Fruit fly (Drosophila melanogaster): ENCODE measurements around the gene rdgA.

Gene rdgA

DNA sequence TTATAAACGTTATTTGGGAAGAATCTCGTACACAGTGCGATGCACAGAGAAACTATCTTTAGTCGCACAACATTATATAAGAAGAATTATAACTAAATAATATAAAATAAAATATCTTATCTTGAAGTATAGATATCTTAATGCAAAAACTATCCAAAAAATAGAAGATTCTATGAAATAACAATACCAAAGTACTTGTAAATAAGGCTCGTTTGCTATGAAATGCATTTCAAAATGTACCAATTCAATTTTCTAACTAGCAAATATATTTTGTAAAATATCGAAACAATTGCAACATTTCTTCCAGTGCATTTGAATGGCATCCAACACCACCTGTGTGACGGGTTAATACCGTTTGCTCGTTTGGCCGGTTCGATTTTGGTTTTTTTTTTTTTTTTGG is 40.6 kb upstream of the rdgA start:
- TF ChIP-seq toe (GFP tag; optimal IDR thresholded peaks at IDR 0.05) (no peak), CG14711 (tag; optimal IDR thresholded peaks at IDR 0.05) (no peak), CG7045 (GFP tag; optimal IDR thresholded peaks at IDR 0.05) (no peak), Crg-1 (GFP tag; optimal IDR thresholded peaks at IDR 0.05) (no peak), ovo (GFP tag; optimal IDR thresholded peaks at IDR 0.05) (no peak), kay (GFP tag; ENCODE audit: borderline replicate concordance) (no peak), bab1 (GFP tag; optimal IDR thresholded peaks at IDR 0.05) (no peak), Hr96 (GFP tag; optimal IDR thresholded peaks at IDR 0.05) (no peak), CG7101 (tag; optimal IDR thresholded peaks at IDR 0.05) (no peak), cic (GFP tag; optimal IDR thresholded peaks at IDR 0.05) (no peak), CG1620 (GFP tag; optimal IDR thresholded peaks at IDR 0.05) (no peak), CG33017 (tag; optimal IDR thresholded peaks at IDR 0.05) (no peak), Clk (GFP tag; optimal IDR thresholded peaks at IDR 0.05) (no peak), CG12768 (GFP tag; optimal IDR thresholded peaks at IDR 0.05) (no peak), CG5204 (GFP tag; optimal IDR thresholded peaks at IDR 0.05) (no peak), cnc (optimal IDR thresholded peaks at IDR 0.05) (no peak), tj (GFP tag; optimal IDR thresholded peaks at IDR 0.05) (no peak), CG11617 (GFP tag; optimal IDR thresholded peaks at IDR 0.05) (no peak)

DNA sequence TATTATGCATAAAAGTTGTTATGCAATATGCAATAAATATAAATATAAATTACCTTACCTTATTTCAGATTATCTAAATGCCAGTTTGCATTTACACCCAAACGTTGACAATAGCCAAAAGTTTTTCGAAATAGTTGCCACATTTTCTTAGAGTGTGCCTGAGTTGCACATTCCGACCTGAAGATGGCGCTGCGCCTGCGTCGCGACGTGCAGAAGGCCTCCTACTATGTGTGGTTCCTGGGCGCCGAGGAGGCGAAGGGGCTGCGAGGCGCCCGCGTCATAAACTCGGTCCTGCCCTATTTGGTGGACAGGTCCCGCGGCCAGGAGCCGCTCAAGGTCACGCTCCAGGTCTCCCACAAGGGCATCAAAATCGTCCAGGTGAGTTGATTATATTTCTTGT is 39.4 kb upstream of the rdgA start:
- TF ChIP-seq ovo (GFP tag; optimal IDR thresholded peaks at IDR 0.05): no peak
- TF ChIP-seq cic (GFP tag; optimal IDR thresholded peaks at IDR 0.05): no peak
- TF ChIP-seq kay (GFP tag; ENCODE audit: borderline replicate concordance): no peak
- TF ChIP-seq CG11617 (GFP tag; optimal IDR thresholded peaks at IDR 0.05): no peak

DNA sequence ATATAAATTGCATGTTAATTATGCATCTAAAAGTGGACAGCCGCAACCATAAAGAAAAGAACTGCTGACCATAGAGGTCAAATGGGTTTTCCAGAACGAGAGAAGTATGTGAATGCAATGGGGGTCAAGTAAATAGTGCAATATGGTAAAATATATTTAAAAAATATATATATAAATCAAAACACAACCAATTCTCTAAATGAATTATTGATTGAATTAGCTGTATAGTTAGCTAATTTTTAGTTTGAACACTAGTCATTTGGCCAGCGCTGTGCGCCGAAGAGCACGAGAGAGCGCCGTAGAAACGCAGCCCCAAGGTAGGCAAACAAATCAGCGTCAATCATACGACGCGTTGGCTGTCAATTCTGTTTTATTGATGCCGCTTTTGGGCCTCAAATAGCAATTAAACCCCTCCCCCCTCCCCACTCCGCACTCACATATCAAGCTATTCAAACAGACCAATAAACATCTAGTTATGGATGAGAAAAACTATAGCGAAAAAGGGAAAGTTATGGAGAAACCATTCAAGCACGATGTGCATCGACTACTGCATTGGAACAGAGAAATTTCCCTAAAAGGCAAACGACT is 27.8 kb upstream of the rdgA start:
- TF ChIP-seq cic (GFP tag; optimal IDR thresholded peaks at IDR 0.05) (no peak), CG7101 (tag; optimal IDR thresholded peaks at IDR 0.05) (peak; percentile 80), CG5204 (GFP tag; optimal IDR thresholded peaks at IDR 0.05) (no peak), toe (GFP tag; optimal IDR thresholded peaks at IDR 0.05) (no peak), tj (GFP tag; optimal IDR thresholded peaks at IDR 0.05) (peak; percentile 2), Crg-1 (GFP tag; optimal IDR thresholded peaks at IDR 0.05) (no peak), bab1 (GFP tag; optimal IDR thresholded peaks at IDR 0.05) (peak; percentile 74), Hr96 (GFP tag; optimal IDR thresholded peaks at IDR 0.05) (no peak), kay (GFP tag; ENCODE audit: borderline replicate concordance) (no peak), CG11617 (GFP tag; optimal IDR thresholded peaks at IDR 0.05) (peak; percentile 30), pad (GFP tag; optimal IDR thresholded peaks at IDR 0.05) (peak; percentile 17), Clk (GFP tag; optimal IDR thresholded peaks at IDR 0.05) (no peak), cnc (optimal IDR thresholded peaks at IDR 0.05) (no peak), CG33017 (tag; optimal IDR thresholded peaks at IDR 0.05) (peak; percentile 79), ovo (GFP tag; optimal IDR thresholded peaks at IDR 0.05) (no peak), CG1620 (GFP tag; optimal IDR thresholded peaks at IDR 0.05) (no peak), CG7045 (GFP tag; optimal IDR thresholded peaks at IDR 0.05) (peak; percentile 12), CG12768 (GFP tag; optimal IDR thresholded peaks at IDR 0.05) (peak; percentile 30), CG14711 (tag; optimal IDR thresholded peaks at IDR 0.05) (peak; percentile 71), Mnt (GFP tag; optimal IDR thresholded peaks at IDR 0.05) (peak; percentile 8)

DNA sequence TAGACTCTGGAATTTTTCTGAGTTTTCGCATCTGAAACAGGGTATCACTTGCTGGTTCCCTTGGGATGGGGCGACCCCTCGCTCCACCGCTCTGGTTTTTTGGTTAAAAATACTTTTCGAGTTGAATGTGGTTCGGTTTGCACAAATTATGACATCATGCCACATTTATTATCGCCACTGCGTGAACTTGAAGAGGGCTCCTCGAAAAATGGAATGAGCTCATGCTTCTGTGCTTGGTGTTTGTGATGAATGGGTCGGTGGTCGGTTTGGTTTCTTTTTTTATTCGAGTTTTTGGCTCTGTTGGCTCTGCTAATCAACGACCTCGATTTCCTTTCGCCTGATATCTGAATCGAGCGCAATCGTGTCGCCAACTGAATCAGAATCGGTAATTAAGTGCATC is 25.1 kb upstream of the rdgA start:
- no peak for TF ChIP-seq Mnt (GFP tag; optimal IDR thresholded peaks at IDR 0.05)
- TF ChIP-seq CG12768 (GFP tag; optimal IDR thresholded peaks at IDR 0.05): no peak
- no peak for TF ChIP-seq CG14711 (tag; optimal IDR thresholded peaks at IDR 0.05)
- TF ChIP-seq CG7101 (tag; optimal IDR thresholded peaks at IDR 0.05): no peak
- no peak for TF ChIP-seq bab1 (GFP tag; optimal IDR thresholded peaks at IDR 0.05)
- TF ChIP-seq ovo (GFP tag; optimal IDR thresholded peaks at IDR 0.05): no peak
- TF ChIP-seq CG5204 (GFP tag; optimal IDR thresholded peaks at IDR 0.05): no peak
- TF ChIP-seq CG7045 (GFP tag; optimal IDR thresholded peaks at IDR 0.05): no peak
- TF ChIP-seq Clk (GFP tag; optimal IDR thresholded peaks at IDR 0.05): no peak
- no peak for TF ChIP-seq pad (GFP tag; optimal IDR thresholded peaks at IDR 0.05)
- no peak for TF ChIP-seq Hr96 (GFP tag; optimal IDR thresholded peaks at IDR 0.05)
- no peak for TF ChIP-seq kay (GFP tag; ENCODE audit: borderline replicate concordance)
- no peak for TF ChIP-seq CG33017 (tag; optimal IDR thresholded peaks at IDR 0.05)

DNA sequence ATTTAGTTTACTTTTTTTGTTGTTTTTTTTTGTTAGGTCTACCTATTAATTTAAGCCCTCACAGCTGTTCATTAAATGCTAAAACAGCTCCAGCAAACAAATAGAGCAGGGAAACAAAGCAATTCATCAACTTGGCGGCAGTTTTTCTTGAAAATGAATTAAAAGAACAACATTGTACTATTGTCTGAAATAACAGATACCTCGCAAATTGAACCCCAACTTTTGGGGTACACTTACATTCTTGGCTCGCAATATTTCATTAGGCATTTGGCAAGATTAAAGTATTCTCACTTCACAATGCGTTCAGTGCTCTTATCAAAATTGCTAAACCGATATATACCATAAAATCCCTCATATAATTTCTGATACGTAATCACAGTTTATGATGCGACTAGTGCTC is 23.5 kb upstream of the rdgA start:
- TF ChIP-seq tj (GFP tag; optimal IDR thresholded peaks at IDR 0.05) (no peak), Clk (GFP tag; optimal IDR thresholded peaks at IDR 0.05) (no peak), CG12768 (GFP tag; optimal IDR thresholded peaks at IDR 0.05) (no peak), pad (GFP tag; optimal IDR thresholded peaks at IDR 0.05) (no peak), Crg-1 (GFP tag; optimal IDR thresholded peaks at IDR 0.05) (no peak)

DNA sequence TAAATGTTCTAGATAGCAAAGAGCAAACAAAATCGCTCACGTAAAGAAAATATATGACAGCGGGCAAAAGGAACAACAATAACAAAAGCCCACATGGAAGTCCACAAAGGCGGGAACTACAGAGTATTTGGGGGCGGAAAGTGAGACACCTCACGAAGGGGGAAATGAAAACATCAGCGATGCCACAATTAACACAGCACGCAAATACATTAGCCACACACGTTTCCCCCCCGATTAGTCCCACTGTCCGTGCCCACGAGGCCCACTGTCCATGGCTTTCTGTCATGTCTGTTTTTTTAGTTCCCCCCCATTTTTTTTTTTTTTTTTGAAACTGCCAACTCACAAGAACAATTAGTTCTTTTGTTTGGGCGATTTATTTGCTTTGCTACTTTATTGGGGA is 22.9 kb upstream of the rdgA start:
- TF ChIP-seq bab1 (GFP tag; optimal IDR thresholded peaks at IDR 0.05) (no peak), CG14711 (tag; optimal IDR thresholded peaks at IDR 0.05) (no peak), CG7045 (GFP tag; optimal IDR thresholded peaks at IDR 0.05) (no peak), CG12768 (GFP tag; optimal IDR thresholded peaks at IDR 0.05) (no peak), CG7101 (tag; optimal IDR thresholded peaks at IDR 0.05) (no peak), CG1620 (GFP tag; optimal IDR thresholded peaks at IDR 0.05) (peak; percentile 29), tj (GFP tag; optimal IDR thresholded peaks at IDR 0.05) (peak; percentile 14), Clk (GFP tag; optimal IDR thresholded peaks at IDR 0.05) (no peak), CG11617 (GFP tag; optimal IDR thresholded peaks at IDR 0.05) (no peak), Crg-1 (GFP tag; optimal IDR thresholded peaks at IDR 0.05) (no peak), cic (GFP tag; optimal IDR thresholded peaks at IDR 0.05) (no peak)

DNA sequence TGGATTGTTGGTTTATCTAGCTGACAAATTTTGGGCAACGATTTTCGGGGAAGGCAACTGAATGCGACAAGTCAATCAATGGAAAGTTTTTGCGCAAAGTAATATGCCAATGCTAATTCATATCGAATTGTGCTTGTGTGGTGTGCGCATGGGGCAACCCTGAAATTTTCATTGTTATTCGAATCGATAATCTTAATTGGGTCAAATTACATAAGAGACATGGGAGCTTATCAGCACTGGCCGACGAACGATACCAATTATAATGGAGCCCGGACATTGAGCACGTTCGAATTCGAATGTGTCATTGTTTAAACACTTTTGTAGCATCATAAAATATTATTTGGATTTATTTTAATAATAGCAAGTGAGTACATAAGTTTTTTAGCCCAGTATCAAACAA is 22.2 kb upstream of the rdgA start:
- TF ChIP-seq pad (GFP tag; optimal IDR thresholded peaks at IDR 0.05) (no peak), CG14711 (tag; optimal IDR thresholded peaks at IDR 0.05) (peak; percentile 14)
